Worm (Caenorhabditis elegans) whole organism, L1 larva: ENCODE results near the gene hpk-1.

ENCODE experiments used
- C04F5.9 ChIP-seq: sonication (generic microtip); optimal IDR thresholded peaks from 2 replicates; lab custom pipeline; 2016; ENCODE audit warnings: missing genetic modification characterization, missing compliant biosample characterization
- C16A3.4 ChIP-seq: fragments of 150-350 bp; optimal IDR thresholded peaks from 2 replicates; lab custom pipeline; 2014; ENCODE audit warnings: missing biosample characterization, missing genetic modification characterization
- C34B4.2 ChIP-seq: sonication (generic microtip); optimal IDR thresholded peaks from 2 replicates; lab custom pipeline; 2017; ENCODE audit warnings: mild to moderate bottlenecking, missing genetic modification characterization, missing compliant biosample characterization
- F16B12.6 ChIP-seq: fragments of 150-350 bp; optimal IDR thresholded peaks from 2 replicates; lab custom pipeline; 2014; ENCODE audit warnings: missing biosample characterization, missing genetic modification characterization
- aha-1 ChIP-seq: fragments of 150-350 bp; optimal IDR thresholded peaks from 2 replicates; lab custom pipeline; 2014; ENCODE audit warnings: missing biosample characterization, missing genetic modification characterization
- aly-2 ChIP-seq: fragments of 150-350 bp; optimal IDR thresholded peaks from 2 replicates; lab custom pipeline; 2014; ENCODE audit warnings: missing biosample characterization, missing genetic modification characterization
- ama-1 ChIP-seq: fragments of 150-350 bp; optimal IDR thresholded peaks from 2 replicates; lab custom pipeline; 2014
- ceh-63 ChIP-seq: fragments of 200-800 bp; sonication (Bioruptor generic); optimal IDR thresholded peaks from 2 replicates; lab custom pipeline; 2018; ENCODE audit warnings: mild to moderate bottlenecking, missing genetic modification characterization, missing compliant biosample characterization
- ceh-82 ChIP-seq, 3 experiments: fragments of 150-350 bp in 1 of 3; sonication (generic microtip) in 2 of 3; optimal IDR thresholded peaks; 2 replicates each; lab custom pipeline; 2014 to 2017; ENCODE audit warnings: missing biosample characterization in 3 of 3, missing genetic modification characterization in 3 of 3
- ceh-90 ChIP-seq: sonication (generic microtip); optimal IDR thresholded peaks from 2 replicates; lab custom pipeline; 2016; ENCODE audit warnings: missing genetic modification characterization, missing compliant biosample characterization
- ces-1 ChIP-seq: fragments of 150-350 bp; optimal IDR thresholded peaks from 2 replicates; lab custom pipeline; 2014; ENCODE audit warnings: missing biosample characterization, missing genetic modification reagents, missing genetic modification characterization
- dsc-1 ChIP-seq: sonication (generic microtip); optimal IDR thresholded peaks from 2 replicates; lab custom pipeline; 2016; ENCODE audit warnings: mild to moderate bottlenecking, missing genetic modification characterization, missing compliant biosample characterization
- efl-1 ChIP-seq, 4 experiments: fragments of 150-350 bp; optimal IDR thresholded peaks in 3 of 4; peaks in 1 of 4; 1 replicate in 1 of 4; 2 replicates in 3 of 4; lab custom pipeline; 2014; ENCODE audit warnings: missing biosample characterization in 2 of 4, missing genetic modification characterization in 2 of 4, missing genetic modification reagents in 2 of 4
- egl-27 ChIP-seq, 2 experiments: fragments of 150-350 bp in 1 of 2; sonication (generic microtip); optimal IDR thresholded peaks; 3 replicates each; lab custom pipeline; 2017 to 2018; ENCODE audit warnings: missing biosample characterization in 2 of 2, missing genetic modification characterization in 2 of 2, missing genetic modification reagents in 2 of 2
- elt-2 ChIP-seq: sonication (generic microtip); optimal IDR thresholded peaks from 2 replicates; lab custom pipeline; 2016; ENCODE audit warnings: missing genetic modification characterization, mild to moderate bottlenecking, inconsistent platforms, missing compliant biosample characterization, missing genetic modification reagents
- fkh-10 ChIP-seq: sonication (generic microtip); optimal IDR thresholded peaks from 2 replicates; lab custom pipeline; 2017; ENCODE audit warnings: missing biosample characterization, missing genetic modification reagents, missing genetic modification characterization
- fkh-4 ChIP-seq: sonication (generic microtip); optimal IDR thresholded peaks from 2 replicates; lab custom pipeline; 2016; ENCODE audit warnings: missing compliant biosample characterization, missing genetic modification characterization, borderline replicate concordance
- fkh-8 ChIP-seq: sonication (generic microtip); optimal IDR thresholded peaks from 2 replicates; lab custom pipeline; 2016; ENCODE audit warnings: mild to moderate bottlenecking, missing genetic modification characterization, missing compliant biosample characterization
- fos-1 ChIP-seq: fragments of 150-350 bp; optimal IDR thresholded peaks from 2 replicates; lab custom pipeline; 2014; ENCODE audit warnings: missing biosample characterization, missing genetic modification characterization
- grh-1 ChIP-seq: fragments of 200-800 bp; sonication (Bioruptor generic); IDR thresholded peaks from 2 replicates; pipeline ENCODE4 v1.3.6; 2022; ENCODE audit warnings: missing genetic modification reagents, missing genetic modification characterization, missing compliant biosample characterization
- hlh-17 ChIP-seq: fragments of 200-800 bp; sonication (Bioruptor generic); optimal IDR thresholded peaks from 2 replicates; lab custom pipeline; 2018; ENCODE audit warnings: missing genetic modification characterization, mild to moderate bottlenecking, missing compliant biosample characterization, moderate library complexity, borderline replicate concordance
- hlh-4 ChIP-seq: sonication (generic microtip); optimal IDR thresholded peaks from 2 replicates; lab custom pipeline; 2016; ENCODE audit warnings: mild to moderate bottlenecking, missing genetic modification characterization, missing compliant biosample characterization
- hpl-2 ChIP-seq: fragments of 150-350 bp; optimal IDR thresholded peaks from 2 replicates; lab custom pipeline; 2014; ENCODE audit warnings: missing biosample characterization, missing genetic modification reagents, missing genetic modification characterization
- jun-1 ChIP-seq: fragments of 150-350 bp; optimal IDR thresholded peaks from 2 replicates; lab custom pipeline; 2014; ENCODE audit warnings: missing biosample characterization, missing genetic modification reagents, missing genetic modification characterization
- lin-14 ChIP-seq: fragments of 200-800 bp; sonication (Bioruptor generic); optimal IDR thresholded peaks from 2 replicates; lab custom pipeline; 2018; ENCODE audit warnings: mild to moderate bottlenecking, missing genetic modification characterization, moderate library complexity, missing compliant biosample characterization
- lin-35 ChIP-seq, 2 experiments: fragments of 150-350 bp; optimal IDR thresholded peaks; 2 replicates each; lab custom pipeline; 2014; ENCODE audit warnings: missing biosample characterization in 2 of 2, missing genetic modification characterization in 2 of 2, missing genetic modification reagents in 2 of 2
- lsy-2 ChIP-seq, 2 experiments: fragments of 150-350 bp; optimal IDR thresholded peaks; 2 replicates each; lab custom pipeline; 2014; ENCODE audit warnings: missing biosample characterization in 2 of 2, missing genetic modification characterization in 2 of 2
- mep-1 ChIP-seq: fragments of 150-350 bp; optimal IDR thresholded peaks from 2 replicates; lab custom pipeline; 2014; ENCODE audit warnings: missing biosample characterization, missing genetic modification characterization
- nhr-71 ChIP-seq: sonication (generic microtip); optimal IDR thresholded peaks from 2 replicates; lab custom pipeline; 2016; ENCODE audit warnings: mild to moderate bottlenecking, missing genetic modification characterization, moderate library complexity, missing compliant biosample characterization
- nhr-76 ChIP-seq: sonication (generic microtip); optimal IDR thresholded peaks from 2 replicates; lab custom pipeline; 2017; ENCODE audit warnings: missing biosample characterization, missing genetic modification characterization
- nhr-84 ChIP-seq: sonication (generic microtip); optimal IDR thresholded peaks from 2 replicates; lab custom pipeline; 2017; ENCODE audit warnings: missing biosample characterization, missing genetic modification characterization
- nhr-90 ChIP-seq: sonication (generic microtip); optimal IDR thresholded peaks from 2 replicates; lab custom pipeline; 2016; ENCODE audit warnings: mild to moderate bottlenecking, missing genetic modification characterization, missing compliant biosample characterization; ENCODE audit not compliant: poor library complexity
- pax-3 ChIP-seq: fragments of 200-800 bp; sonication (Bioruptor generic); optimal IDR thresholded peaks from 2 replicates; lab custom pipeline; 2018; ENCODE audit warnings: mild to moderate bottlenecking, missing genetic modification characterization, moderate library complexity, missing compliant biosample characterization
- rnt-1 ChIP-seq: sonication (generic microtip); optimal IDR thresholded peaks from 2 replicates; lab custom pipeline; 2016; ENCODE audit warnings: mild to moderate bottlenecking, missing genetic modification characterization, moderate library complexity, missing compliant biosample characterization
- snu-23 ChIP-seq: sonication (generic microtip); optimal IDR thresholded peaks from 2 replicates; lab custom pipeline; 2016; ENCODE audit warnings: missing genetic modification characterization, missing compliant biosample characterization
- sox-4 ChIP-seq: sonication (generic microtip); optimal IDR thresholded peaks from 2 replicates; lab custom pipeline; 2016; ENCODE audit warnings: missing genetic modification characterization, missing compliant biosample characterization
- sptf-1 ChIP-seq: fragments of 150-350 bp; optimal IDR thresholded peaks from 2 replicates; lab custom pipeline; 2014; ENCODE audit warnings: missing biosample characterization, missing genetic modification characterization
- tbx-2 ChIP-seq: sonication (generic microtip); optimal IDR thresholded peaks from 2 replicates; lab custom pipeline; 2016; ENCODE audit warnings: missing genetic modification characterization, missing compliant biosample characterization
- unc-130 ChIP-seq: fragments of 150-350 bp; optimal IDR thresholded peaks from 2 replicates; lab custom pipeline; 2017; ENCODE audit warnings: missing biosample characterization, missing genetic modification characterization, inconsistent platforms
- unc-30 ChIP-seq: sonication (generic microtip); optimal IDR thresholded peaks from 2 replicates; lab custom pipeline; 2017; ENCODE audit warnings: missing biosample characterization, missing genetic modification characterization
- unc-86 ChIP-seq: sonication (generic microtip); optimal IDR thresholded peaks from 2 replicates; lab custom pipeline; 2016; ENCODE audit warnings: missing genetic modification characterization, missing compliant biosample characterization
- unc-98 ChIP-seq: fragments of 200-800 bp; sonication (Bioruptor generic); IDR thresholded peaks from 2 replicates; pipeline ENCODE4 v1.3.6; 2022; ENCODE audit warnings: missing genetic modification characterization, missing compliant biosample characterization
- vab-15 ChIP-seq: sonication (generic microtip); optimal IDR thresholded peaks from 2 replicates; lab custom pipeline; 2017; ENCODE audit warnings: missing genotype, mild to moderate bottlenecking, missing genetic modification characterization, missing compliant biosample characterization
- xbp-1 ChIP-seq: sonication (generic microtip); optimal IDR thresholded peaks from 2 replicates; lab custom pipeline; 2016; ENCODE audit warnings: missing genetic modification characterization, missing compliant biosample characterization
- zag-1 ChIP-seq: fragments of 150-350 bp; optimal IDR thresholded peaks from 2 replicates; lab custom pipeline; 2014; ENCODE audit warnings: missing biosample characterization, missing genetic modification characterization
- zip-4 ChIP-seq: fragments of 200-800 bp; sonication (Bioruptor generic); optimal IDR thresholded peaks from 2 replicates; lab custom pipeline; 2018; ENCODE audit warnings: mild to moderate bottlenecking, missing genetic modification characterization, moderate library complexity, missing compliant biosample characterization
- ztf-11 ChIP-seq, 2 experiments: sonication (generic microtip); optimal IDR thresholded peaks; 2 replicates each; lab custom pipeline; 2016 to 2017; ENCODE audit warnings: missing genetic modification characterization in 2 of 2, missing biosample characterization in 1 of 2, missing compliant biosample characterization in 1 of 2
- ztf-4 ChIP-seq: fragments of 150-350 bp; optimal IDR thresholded peaks from 2 replicates; lab custom pipeline; 2014; ENCODE audit warnings: missing biosample characterization, missing genetic modification characterization

The hpk-1 gene

DNA sequence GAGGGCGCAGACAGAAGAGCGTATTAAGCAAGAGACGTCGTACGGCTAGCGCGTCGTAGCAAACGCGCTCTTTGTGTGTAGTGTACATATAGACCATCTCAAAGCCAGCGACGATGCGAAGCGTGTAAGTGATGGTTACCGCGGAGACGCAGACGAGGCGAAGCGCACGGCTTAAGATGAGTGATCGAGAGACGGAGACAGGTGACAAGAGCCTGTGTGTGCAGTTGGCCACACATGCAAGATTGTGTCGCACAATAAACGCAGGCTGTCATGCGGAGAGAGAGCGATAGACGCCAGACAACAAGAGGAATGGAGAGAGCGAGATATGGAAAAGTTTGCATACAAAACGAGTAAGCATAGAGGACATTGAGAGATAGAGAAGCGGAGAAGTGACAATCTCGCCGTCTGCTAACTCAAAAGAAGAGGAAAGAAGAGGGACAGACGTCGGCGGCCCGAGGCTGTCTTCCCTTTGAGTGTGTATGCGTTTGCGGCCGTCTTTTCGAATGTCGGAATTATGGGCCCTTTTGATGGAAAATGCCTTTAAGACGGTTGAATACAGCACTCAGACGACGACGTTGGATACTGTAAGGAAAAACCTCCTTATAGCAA is 5.8 kb upstream of the hpk-1 start (continued):
- TF ChIP-seq lin-14 (GFP tag; lab: Kevin White, UChicago) (peak; percentile 96), unc-86 (tag; lab: Kevin White, UChicago) (peak; percentile 98), rnt-1 (peak; percentile 60), hpl-2 (GFP tag; lab: Kevin White, UChicago) (peak; percentile 91), ceh-90 (tag; lab: Kevin White, UChicago) (peak; percentile 32), snu-23 (GFP tag; lab: Kevin White, UChicago) (peak; percentile 97), nhr-71 (tag; lab: Kevin White, UChicago) (peak; percentile 99), vab-15 (tag; lab: Kevin White, UChicago) (peak; percentile 9), C04F5.9 (tag; lab: Kevin White, UChicago) (peak; percentile 86), sptf-1 (tag; lab: Kevin White, UChicago) (no peak), F16B12.6 (no peak), aly-2 (tag; lab: Kevin White, UChicago) (no peak)

DNA sequence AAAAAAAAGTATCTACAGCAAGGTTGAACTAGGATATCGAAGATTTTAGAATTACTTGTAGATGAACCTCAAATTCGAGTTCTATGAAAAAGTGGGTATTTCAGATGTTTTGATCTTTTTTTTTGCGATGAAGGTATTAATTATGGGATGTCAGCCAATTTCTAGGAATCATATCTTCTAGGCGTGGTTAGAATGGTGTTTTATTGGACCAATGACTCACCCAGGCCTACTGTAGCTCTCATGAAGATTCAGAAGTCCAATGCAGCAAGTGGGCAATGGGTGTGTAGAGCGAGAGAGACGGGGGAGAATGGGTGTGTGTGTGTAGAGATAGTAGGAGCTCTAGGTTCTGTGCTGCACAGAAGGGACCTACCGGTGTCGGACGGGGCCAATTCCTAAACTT is 5.1 kb upstream of the hpk-1 start:
- peak; percentile 28 for TF ChIP-seq rnt-1
- no peak for TF ChIP-seq lin-35 (GFP tag; optimal IDR thresholded peaks at IDR 0.05; lab: Kevin White, UChicago)
- TF ChIP-seq fkh-8: peak; percentile 17
- TF ChIP-seq tbx-2 (tag; lab: Kevin White, UChicago): no peak
- peak; percentile 22 for TF ChIP-seq zag-1 (tag; lab: Kevin White, UChicago)
- TF ChIP-seq ztf-4 (tag; lab: Kevin White, UChicago): no peak
- TF ChIP-seq ceh-63 (GFP tag; lab: Kevin White, UChicago): no peak
- no peak for TF ChIP-seq grh-1
- no peak for TF ChIP-seq C16A3.4 (tag; lab: Kevin White, UChicago)
- TF ChIP-seq ztf-11 (tag; optimal IDR thresholded peaks at IDR 0.05; lab: Kevin White, UChicago): no peak
- TF ChIP-seq unc-130 (tag; lab: Kevin White, UChicago): no peak
- no peak for TF ChIP-seq sox-4 (tag; lab: Kevin White, UChicago)
- peak; percentile 12 to 80 for TF ChIP-seq lsy-2 (tag; optimal IDR thresholded peaks at IDR 0.05; lab: Kevin White, UChicago)
- peak; percentile 19 for TF ChIP-seq dsc-1 (tag; lab: Kevin White, UChicago)
- no peak for TF ChIP-seq aly-2 (tag; lab: Kevin White, UChicago)
- no peak for TF ChIP-seq nhr-90 (tag; lab: Kevin White, UChicago)
- TF ChIP-seq fkh-10 (GFP tag; lab: Kevin White, UChicago): no peak
- TF ChIP-seq unc-30 (tag; lab: Kevin White, UChicago): no peak
- no peak for TF ChIP-seq lin-14 (GFP tag; lab: Kevin White, UChicago)
- no peak for TF ChIP-seq nhr-76
- no peak for TF ChIP-seq pax-3 (tag; lab: Kevin White, UChicago)
- TF ChIP-seq ama-1 (lab: Kevin White, UChicago): no peak
- no peak for TF ChIP-seq vab-15 (tag; lab: Kevin White, UChicago)
- TF ChIP-seq ceh-82 (tag; optimal IDR thresholded peaks at IDR 0.05; lab: Kevin White, UChicago): peak in 2 of 3 experiments; percentile 20 to 25
- no peak for TF ChIP-seq snu-23 (GFP tag; lab: Kevin White, UChicago)
- TF ChIP-seq aha-1: no peak
- no peak for TF ChIP-seq ces-1 (GFP tag; lab: Kevin White, UChicago)
- no peak for TF ChIP-seq fkh-4 (tag; lab: Kevin White, UChicago)
- TF ChIP-seq mep-1 (tag; lab: Kevin White, UChicago): peak; percentile 49
- no peak for TF ChIP-seq egl-27 (tag; optimal IDR thresholded peaks at IDR 0.05; lab: Kevin White, UChicago)
- TF ChIP-seq C34B4.2 (tag; lab: Kevin White, UChicago): no peak
- no peak for TF ChIP-seq xbp-1
- TF ChIP-seq hlh-17 (GFP tag; lab: Kevin White, UChicago): no peak
- TF ChIP-seq nhr-84 (tag; lab: Kevin White, UChicago): no peak
- no peak for TF ChIP-seq jun-1 (tag; lab: Kevin White, UChicago)
- no peak for TF ChIP-seq efl-1 (optimal IDR thresholded peaks at IDR 0.05; lab: Kevin White, UChicago)
- no peak for TF ChIP-seq efl-1 (GFP tag; optimal IDR thresholded peaks at IDR 0.05 in 1 of 2; lab: Kevin White, UChicago)
- no peak for TF ChIP-seq elt-2 (tag; lab: Kevin White, UChicago)
- TF ChIP-seq fos-1 (tag; lab: Kevin White, UChicago): peak; percentile 70
- no peak for TF ChIP-seq hlh-4
- no peak for TF ChIP-seq nhr-71 (tag; lab: Kevin White, UChicago)
- no peak for TF ChIP-seq unc-98 (GFP tag; lab: Robert Waterston, UW)
- no peak for TF ChIP-seq zip-4
